Fruit fly (Drosophila melanogaster) whole organism, embryonic: ENCODE results near the gene Syt1.

ENCODE experiments used
- Adf1 ChIP-seq: fragments of 200-800 bp; sonication (Bioruptor generic); IDR thresholded peaks from 2 replicates; pipeline ENCODE4 v1.3.6; 2022; ENCODE audit warnings: missing biosample characterization, missing genetic modification characterization
- Atf-2 ChIP-seq: fragments of 200-800 bp; sonication (Bioruptor generic); optimal IDR thresholded peaks from 2 replicates; lab custom pipeline; 2016; ENCODE audit warnings: missing biosample characterization, missing genetic modification characterization
- CG10959 ChIP-seq: fragments of 200-800 bp; sonication (Bioruptor generic); IDR thresholded peaks from 2 replicates; pipeline ENCODE4 v1.3.6; 2022; ENCODE audit warnings: missing biosample characterization, missing genetic modification characterization
- CG11560 ChIP-seq: fragments of 200-800 bp; sonication (Bioruptor generic); IDR thresholded peaks from 3 replicates; pipeline ENCODE4 v1.3.6; 2022; ENCODE audit warnings: missing biosample characterization, missing genetic modification characterization
- CG12219 ChIP-seq: fragments of 200-800 bp; sonication (Bioruptor generic); optimal IDR thresholded peaks from 3 replicates; lab custom pipeline; 2018; ENCODE audit warnings: missing biosample characterization, mild to moderate bottlenecking, missing genetic modification characterization
- CG1603 ChIP-seq: fragments of 200-800 bp; sonication (Bioruptor generic); optimal IDR thresholded peaks from 2 replicates; lab custom pipeline; 2019; ENCODE audit warnings: missing biosample characterization, mild to moderate bottlenecking, missing genetic modification characterization, moderate library complexity
- CG18764 ChIP-seq: fragments of 200-800 bp; sonication (Bioruptor generic); optimal IDR thresholded peaks from 3 replicates; lab custom pipeline; 2016; ENCODE audit warnings: missing biosample characterization, missing genetic modification characterization
- CG2202 ChIP-seq: fragments of 200-800 bp; sonication (Bioruptor generic); optimal IDR thresholded peaks from 2 replicates; lab custom pipeline; 2018; ENCODE audit warnings: missing biosample characterization, mild to moderate bottlenecking, missing genetic modification characterization
- CG3065 ChIP-seq: fragments of 200-800 bp; sonication (Bioruptor generic); optimal IDR thresholded peaks from 2 replicates; lab custom pipeline; 2016; ENCODE audit warnings: missing biosample characterization, missing genetic modification characterization
- CG31365 ChIP-seq: fragments of 200-800 bp; sonication (Bioruptor generic); optimal IDR thresholded peaks from 2 replicates; lab custom pipeline; 2018; ENCODE audit warnings: missing biosample characterization, mild to moderate bottlenecking, missing genetic modification characterization
- CG31441 ChIP-seq: fragments of 200-800 bp; sonication (Bioruptor generic); IDR thresholded peaks from 2 replicates; pipeline ENCODE4 v1.3.6; 2022; ENCODE audit warnings: missing biosample characterization, missing genetic modification characterization
- CG3163 ChIP-seq: fragments of 200-800 bp; sonication (Bioruptor generic); optimal IDR thresholded peaks from 3 replicates; lab custom pipeline; 2016; ENCODE audit warnings: missing biosample characterization, missing genetic modification characterization
- CG33557 ChIP-seq: fragments of 200-800 bp; sonication (Bioruptor generic); optimal IDR thresholded peaks from 2 replicates; lab custom pipeline; 2019; ENCODE audit warnings: missing biosample characterization, mild to moderate bottlenecking, missing genetic modification characterization, moderate library complexity
- CG6854 ChIP-seq: fragments of 200-800 bp; sonication (Bioruptor generic); optimal IDR thresholded peaks from 3 replicates; lab custom pipeline; 2017; ENCODE audit warnings: missing biosample characterization, mild to moderate bottlenecking, missing genetic modification characterization
- Deaf1 ChIP-seq: fragments of 200-800 bp; optimal IDR thresholded peaks from 3 replicates; lab custom pipeline; 2019; ENCODE audit warnings: missing biosample characterization, mild to moderate bottlenecking, missing genetic modification characterization, moderate library complexity
- Ets65A ChIP-seq: fragments of 200-800 bp; sonication (Bioruptor generic); peaks from one replicate; lab custom pipeline; 2016; ENCODE audit warnings: missing biosample characterization, missing genetic modification characterization
- Mes4 ChIP-seq: fragments of 200-800 bp; sonication (Bioruptor generic); optimal IDR thresholded peaks from 2 replicates; lab custom pipeline; 2016; ENCODE audit warnings: missing biosample characterization, missing genetic modification characterization
- Nf-YC ChIP-seq: fragments of 200-800 bp; optimal IDR thresholded peaks from 3 replicates; lab custom pipeline; 2019; ENCODE audit warnings: missing biosample characterization, mild to moderate bottlenecking, missing genetic modification characterization, moderate library complexity
- NfI ChIP-seq: fragments of 200-800 bp; sonication (Bioruptor generic); optimal IDR thresholded peaks from 3 replicates; lab custom pipeline; 2018; ENCODE audit warnings: missing biosample characterization, mild to moderate bottlenecking, missing genetic modification characterization, moderate library complexity
- Oli ChIP-seq: fragments of 200-800 bp; sonication (Bioruptor generic); optimal IDR thresholded peaks from 2 replicates; lab custom pipeline; 2018; ENCODE audit warnings: missing biosample characterization, mild to moderate bottlenecking, missing genetic modification characterization, moderate library complexity
- Optix ChIP-seq: fragments of 200-800 bp; sonication (Bioruptor generic); IDR thresholded peaks from 3 replicates; pipeline ENCODE4 v1.3.6; 2022; ENCODE audit warnings: missing biosample characterization, missing genetic modification characterization
- Sry-δ ChIP-seq: fragments of 200-800 bp; sonication (Bioruptor generic); optimal IDR thresholded peaks from 2 replicates; lab custom pipeline; 2016; ENCODE audit warnings: missing biosample characterization, missing genetic modification characterization
- Taf1 ChIP-seq: fragments of 200-800 bp; sonication (Bioruptor generic); IDR thresholded peaks from 2 replicates; pipeline ENCODE4 v1.3.6; 2022; ENCODE audit warnings: missing biosample characterization, missing genetic modification characterization
- Trl ChIP-seq, 3 experiments: fragments of >200 bp in 2 of 3; fragments of 200-800 bp in 1 of 3; sonication (Bioruptor generic) in 1 of 3; optimal IDR thresholded peaks; 2 replicates in 1 of 3; 3 replicates in 2 of 3; lab custom pipeline; 2016 to 2017; ENCODE audit warnings: missing biosample characterization in 1 of 3, missing genetic modification characterization in 1 of 3
- Vsx1 ChIP-seq: fragments of 200-800 bp; sonication (Bioruptor generic); optimal IDR thresholded peaks from 2 replicates; lab custom pipeline; 2017; ENCODE audit warnings: missing biosample characterization, mild to moderate bottlenecking, missing genetic modification characterization, missing genetic modification reagents
- al ChIP-seq: fragments of 200-800 bp; sonication (Bioruptor generic); IDR thresholded peaks from 2 replicates; pipeline ENCODE4 v1.3.6; 2022; ENCODE audit warnings: missing biosample characterization, missing genetic modification characterization
- amos ChIP-seq: fragments of 200-800 bp; sonication (Bioruptor generic); IDR thresholded peaks from 2 replicates; pipeline ENCODE4 v1.3.6; 2022; ENCODE audit warnings: missing biosample characterization, missing genetic modification characterization; ENCODE audit not compliant: partially characterized antibody
- br ChIP-seq: fragments of >200 bp; optimal IDR thresholded peaks from 2 replicates; lab custom pipeline; 2017
- ci ChIP-seq: fragments of 200-800 bp; sonication (Bioruptor generic); IDR thresholded peaks from 3 replicates; pipeline ENCODE4 v1.3.6; 2022; ENCODE audit warnings: missing biosample characterization, missing genetic modification characterization
- danr ChIP-seq: fragments of 200-800 bp; sonication (Bioruptor generic); IDR thresholded peaks from 2 replicates; pipeline ENCODE4 v1.3.6; 2022; ENCODE audit warnings: missing biosample characterization, missing genetic modification characterization
- dimm ChIP-seq: fragments of 200-800 bp; sonication (Bioruptor generic); IDR thresholded peaks from 2 replicates; pipeline ENCODE4 v1.3.6; 2022; ENCODE audit warnings: missing biosample characterization, missing genetic modification characterization
- dpn ChIP-seq, 2 experiments: fragments of 200-800 bp; sonication (Bioruptor generic); optimal IDR thresholded peaks; 3 replicates each; lab custom pipeline; 2016; ENCODE audit warnings: missing biosample characterization in 2 of 2, missing genetic modification characterization in 2 of 2
- emc ChIP-seq: fragments of 200-800 bp; sonication (Bioruptor generic); optimal IDR thresholded peaks from 2 replicates; lab custom pipeline; 2016; ENCODE audit warnings: missing biosample characterization, missing genetic modification characterization
- ewg ChIP-seq: fragments of 200-800 bp; sonication (Bioruptor generic); optimal IDR thresholded peaks from 3 replicates; lab custom pipeline; 2017; ENCODE audit warnings: mild to moderate bottlenecking, missing biosample characterization, missing genetic modification reagents, missing genetic modification characterization
- fd64A ChIP-seq: fragments of 200-800 bp; sonication (Bioruptor generic); optimal IDR thresholded peaks from 3 replicates; lab custom pipeline; 2018; ENCODE audit warnings: missing biosample characterization, mild to moderate bottlenecking, missing genetic modification characterization
- gcm2 ChIP-seq: fragments of 200-800 bp; sonication (Bioruptor generic); optimal IDR thresholded peaks from 2 replicates; lab custom pipeline; 2016; ENCODE audit warnings: missing biosample characterization, missing genetic modification characterization
- gfzf ChIP-seq: fragments of 200-800 bp; sonication (Bioruptor generic); optimal IDR thresholded peaks from 2 replicates; lab custom pipeline; 2016; ENCODE audit warnings: missing biosample characterization, mild to moderate bottlenecking, missing genetic modification characterization, moderate library complexity
- insv ChIP-seq, 2 experiments: fragments of 200-800 bp; sonication (Bioruptor generic); optimal IDR thresholded peaks; 3 replicates each; lab custom pipeline; 2016 to 2018; ENCODE audit warnings: missing biosample characterization in 2 of 2, missing genetic modification characterization in 2 of 2
- ken ChIP-seq: fragments of 200-800 bp; sonication (Bioruptor generic); IDR thresholded peaks from 3 replicates; pipeline ENCODE4 v1.3.6; 2022; ENCODE audit warnings: missing biosample characterization, missing genetic modification characterization
- lola ChIP-seq, 3 experiments: fragments of >200 bp in 2 of 3; fragments of 200-800 bp in 1 of 3; sonication (Bioruptor generic) in 1 of 3; optimal IDR thresholded peaks; 2 replicates each; lab custom pipeline; 2017 to 2019; ENCODE audit warnings: missing biosample characterization in 3 of 3, missing genetic modification characterization in 3 of 3, mild to moderate bottlenecking in 1 of 3, moderate library complexity in 1 of 3
- mld ChIP-seq: fragments of 200-800 bp; sonication (Bioruptor generic); IDR thresholded peaks from 3 replicates; pipeline ENCODE4 v1.3.6; 2022; ENCODE audit warnings: missing biosample characterization, missing genetic modification characterization; ENCODE audit not compliant: partially characterized antibody
- nerfin-1 ChIP-seq: fragments of 200-800 bp; sonication (Bioruptor generic); optimal IDR thresholded peaks from 3 replicates; lab custom pipeline; 2019; ENCODE audit warnings: missing biosample characterization, mild to moderate bottlenecking, missing genetic modification characterization, moderate library complexity
- nom ChIP-seq: fragments of 200-800 bp; sonication (Bioruptor generic); optimal IDR thresholded peaks from 2 replicates; lab custom pipeline; 2017; ENCODE audit warnings: missing biosample characterization, missing genetic modification characterization, mild to moderate bottlenecking, moderate library complexity, missing genetic modification reagents
- p53 ChIP-seq: fragments of 200-800 bp; sonication (Bioruptor generic); optimal IDR thresholded peaks from 2 replicates; lab custom pipeline; 2016; ENCODE audit warnings: missing biosample characterization, missing genetic modification characterization
- sd ChIP-seq: fragments of 200-800 bp; sonication (Bioruptor generic); optimal IDR thresholded peaks from 3 replicates; lab custom pipeline; 2018; ENCODE audit warnings: missing biosample characterization, mild to moderate bottlenecking, missing genetic modification characterization, moderate library complexity
- stc ChIP-seq: fragments of 200-800 bp; sonication (Bioruptor generic); IDR thresholded peaks from 2 replicates; pipeline ENCODE4 v1.3.6; 2022; ENCODE audit warnings: missing biosample characterization, missing genetic modification characterization
- stwl ChIP-seq: fragments of 200-800 bp; sonication (Bioruptor generic); optimal IDR thresholded peaks from 3 replicates; lab custom pipeline; 2018; ENCODE audit warnings: missing biosample characterization, mild to moderate bottlenecking, missing genetic modification characterization, moderate library complexity
- tin ChIP-seq: fragments of 200-800 bp; sonication (Bioruptor generic); optimal IDR thresholded peaks from 3 replicates; lab custom pipeline; 2016; ENCODE audit warnings: missing biosample characterization, missing genetic modification characterization
- wek ChIP-seq: fragments of 200-800 bp; sonication (Bioruptor generic); optimal IDR thresholded peaks from 3 replicates; lab custom pipeline; 2018; ENCODE audit warnings: missing biosample characterization, mild to moderate bottlenecking, missing genetic modification characterization, moderate library complexity

Syt1 gene

DNA sequence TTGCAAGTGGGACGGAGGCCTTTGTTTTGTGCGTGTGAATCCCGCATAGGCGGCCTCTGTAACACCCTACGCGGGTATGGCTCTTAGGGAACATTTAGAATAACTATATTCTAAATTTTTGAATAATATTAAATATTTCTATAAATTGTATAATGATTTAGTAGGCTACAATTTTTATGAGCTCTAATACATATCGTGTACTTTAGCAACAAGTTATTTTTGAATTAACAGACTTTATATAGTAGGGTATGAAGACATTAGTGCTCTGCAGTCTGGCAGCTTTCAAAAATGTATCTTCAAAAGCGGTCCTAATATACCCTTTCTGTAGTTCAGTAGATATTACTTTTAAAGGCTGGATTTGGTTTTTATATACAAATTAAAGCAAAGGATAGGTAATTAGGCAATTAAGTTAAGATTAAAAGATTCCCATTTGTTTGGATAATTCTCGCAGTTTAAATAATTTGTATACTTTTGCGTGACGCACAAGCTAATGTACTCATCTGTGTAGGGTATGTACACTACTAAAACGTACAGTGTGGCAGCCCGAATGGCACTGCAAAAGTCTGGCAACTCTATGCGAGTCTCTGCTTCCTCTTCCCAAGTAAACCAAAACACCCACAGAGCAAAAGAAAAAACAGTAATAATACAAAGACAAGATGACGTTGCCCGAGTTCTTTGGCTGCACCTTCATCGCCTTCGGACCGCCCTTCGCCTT, 34.0 kb downstream of the Syt1 start, which contains the start of the genes Snx21 and aph-1 (continued):
- TF ChIP-seq CG3065 (GFP tag; lab: Kevin White, UChicago), result peak; percentile 51
- peak; percentile 67 for TF ChIP-seq nom (GFP tag; lab: Kevin White, UChicago)
- peak; percentile 77 for TF ChIP-seq sd (tag; lab: Kevin White, UChicago)
- TF ChIP-seq mld, result no peak
- TF ChIP-seq Oli (tag; lab: Kevin White, UChicago), result peak; percentile 94
- peak; percentile 81; the same call in 2 of the 3 replicates for TF ChIP-seq CG11560 (tag; lab: Robert Waterston, UW)
- peak; percentile 82 for TF ChIP-seq CG18764
- TF ChIP-seq Taf1 (GFP tag; lab: Robert Waterston, UW), result peak; percentile 74
- TF ChIP-seq nerfin-1 (tag; lab: Kevin White, UChicago), result peak; percentile 89
- TF ChIP-seq amos (GFP tag; lab: Robert Waterston, UW), result peak; percentile 40; the same call in 1 of the 2 replicates
- TF ChIP-seq CG10959 (GFP tag; lab: Robert Waterston, UW), result peak; percentile 81
- TF ChIP-seq Ets65A, result peak; percentile 97
- TF ChIP-seq br, result no peak
- peak; percentile 67 for TF ChIP-seq Sry-δ (GFP tag; lab: Kevin White, UChicago)
- peak; percentile 89 for TF ChIP-seq stc (GFP tag; lab: Robert Waterston, UW)
- no peak for TF ChIP-seq Trl (optimal IDR thresholded peaks at IDR 0.05; lab: Kevin White, UChicago)
- TF ChIP-seq Trl (GFP tag; optimal IDR thresholded peaks at IDR 0.05; lab: Kevin White, UChicago), result peak; percentile 93
- peak; percentile 83 for TF ChIP-seq CG12219
- TF ChIP-seq ci (GFP tag; lab: Robert Waterston, UW), result peak; percentile 82
- peak; percentile 21 for TF ChIP-seq gfzf
- TF ChIP-seq fd64A (GFP tag; lab: Kevin White, UChicago), result peak; percentile 42
- peak; percentile 79 for TF ChIP-seq ken
- TF ChIP-seq Nf-YC (tag; lab: Kevin White, UChicago), result peak; percentile 87
- peak; percentile 80 for TF ChIP-seq emc
- TF ChIP-seq CG2202, result peak; percentile 69
- peak; percentile 88 for TF ChIP-seq CG6854 (GFP tag; lab: Kevin White, UChicago)
- TF ChIP-seq Vsx1 (GFP tag; lab: Kevin White, UChicago), result peak; percentile 87
- peak; percentile 77 for TF ChIP-seq p53 (GFP tag; lab: Kevin White, UChicago)
- peak; percentile 32 for TF ChIP-seq gcm2 (GFP tag; lab: Kevin White, UChicago)
- TF ChIP-seq insv (GFP tag; optimal IDR thresholded peaks at IDR 0.05; lab: Kevin White, UChicago), result peak in 1 of 2 experiments; percentile 68
- TF ChIP-seq CG31441 (GFP tag; lab: Robert Waterston, UW), result peak; percentile 94
- TF ChIP-seq Mes4 (GFP tag; lab: Kevin White, UChicago), result peak; percentile 77
- TF ChIP-seq ewg (GFP tag; lab: Kevin White, UChicago), result peak; percentile 83
- peak; percentile 91 for TF ChIP-seq NfI (GFP tag; lab: Kevin White, UChicago)
- TF ChIP-seq Adf1, result peak; percentile 74
- TF ChIP-seq CG33557 (GFP tag; lab: Kevin White, UChicago), result peak; percentile 88
- TF ChIP-seq Atf-2 (GFP tag; lab: Kevin White, UChicago), result peak; percentile 85
- peak; percentile 81 for TF ChIP-seq al (GFP tag; lab: Robert Waterston, UW)
- no peak for TF ChIP-seq dimm (GFP tag; lab: Robert Waterston, UW)
- peak; percentile 55 for TF ChIP-seq CG31365 (tag; lab: Kevin White, UChicago)
- peak; percentile 87 for TF ChIP-seq tin (GFP tag; lab: Kevin White, UChicago)
- peak; percentile 75 for TF ChIP-seq Deaf1
- TF ChIP-seq Optix (GFP tag; lab: Robert Waterston, UW), result peak; percentile 78; the same call in 2 of the 3 replicates
- peak; percentile 69 for TF ChIP-seq CG3163 (GFP tag; lab: Kevin White, UChicago)
- peak; percentile 46 for TF ChIP-seq stwl
- peak; percentile 88 to 92 for TF ChIP-seq dpn (GFP tag; optimal IDR thresholded peaks at IDR 0.05; lab: Kevin White, UChicago)
- TF ChIP-seq danr (GFP tag; lab: Robert Waterston, UW), result peak; percentile 83
- TF ChIP-seq wek, result peak; percentile 40
- peak in 1 of 3 experiments; percentile 93 for TF ChIP-seq lola (GFP tag; optimal IDR thresholded peaks at IDR 0.05; lab: Kevin White, UChicago)
- TF ChIP-seq CG1603, result peak; percentile 73
